Fruit fly (Drosophila melanogaster) whole organism, embryonic: Measurements from ENCODE around the gene ich.

Experiments
- Abd-B ChIP-seq: fragments of 200-800 bp; sonication (Bioruptor generic); optimal IDR thresholded peaks from 2 replicates; lab custom pipeline; 2018; ENCODE audit warnings: missing biosample characterization, mild to moderate bottlenecking, missing genetic modification characterization, moderate library complexity
- Asciz ChIP-seq: fragments of 200-800 bp; sonication (Bioruptor generic); optimal IDR thresholded peaks from 2 replicates; lab custom pipeline; 2017; ENCODE audit warnings: missing biosample characterization, mild to moderate bottlenecking, missing genetic modification characterization, missing genetic modification reagents
- B-H1 ChIP-seq: fragments of 200-800 bp; sonication (Bioruptor generic); IDR thresholded peaks from 3 replicates; pipeline ENCODE4 v1.3.6; 2022; ENCODE audit warnings: missing biosample characterization, missing genetic modification characterization
- B-H2 ChIP-seq: fragments of 200-800 bp; sonication (Bioruptor generic); optimal IDR thresholded peaks from 2 replicates; lab custom pipeline; 2018; ENCODE audit warnings: missing biosample characterization, mild to moderate bottlenecking, missing genetic modification characterization
- CG10274 ChIP-seq: fragments of 200-800 bp; sonication (Bioruptor generic); optimal IDR thresholded peaks from 3 replicates; lab custom pipeline; 2017; ENCODE audit warnings: missing biosample characterization, mild to moderate bottlenecking, missing genetic modification characterization
- CG10979 ChIP-seq: fragments of 200-800 bp; sonication (Bioruptor generic); optimal IDR thresholded peaks from 2 replicates; lab custom pipeline; 2018; ENCODE audit warnings: missing biosample characterization, mild to moderate bottlenecking, missing genetic modification characterization, moderate library complexity
- CG11085 ChIP-seq: fragments of 200-800 bp; sonication (Bioruptor generic); IDR thresholded peaks from 2 replicates; pipeline ENCODE4 v1.3.6; 2022; ENCODE audit warnings: missing biosample characterization, missing genetic modification characterization
- CG11093 ChIP-seq: fragments of 200-800 bp; sonication (Bioruptor generic); IDR thresholded peaks from 3 replicates; pipeline ENCODE4 v1.3.6; 2022; ENCODE audit warnings: missing biosample characterization, missing genetic modification characterization
- CG11560 ChIP-seq: fragments of 200-800 bp; sonication (Bioruptor generic); IDR thresholded peaks from 3 replicates; pipeline ENCODE4 v1.3.6; 2022; ENCODE audit warnings: missing biosample characterization, missing genetic modification characterization
- CG13123 ChIP-seq: fragments of 200-800 bp; sonication (Bioruptor generic); optimal IDR thresholded peaks from 2 replicates; lab custom pipeline; 2016; ENCODE audit warnings: missing biosample characterization, missing genetic modification characterization
- CG2199 ChIP-seq: fragments of 200-800 bp; sonication (Bioruptor generic); IDR thresholded peaks from 3 replicates; pipeline ENCODE4 v1.3.6; 2022; ENCODE audit warnings: missing biosample characterization, missing genetic modification characterization
- CG30020 ChIP-seq: fragments of 200-800 bp; optimal IDR thresholded peaks from 2 replicates; lab custom pipeline; 2019; ENCODE audit warnings: missing biosample characterization, mild to moderate bottlenecking, missing genetic modification characterization, moderate library complexity
- CG3847 ChIP-seq: fragments of 200-800 bp; sonication (Bioruptor generic); IDR thresholded peaks from 2 replicates; pipeline ENCODE4 v1.3.6; 2022; ENCODE audit warnings: missing biosample characterization, missing genetic modification characterization
- CG4820 ChIP-seq: fragments of 200-800 bp; sonication (Bioruptor generic); optimal IDR thresholded peaks from 3 replicates; lab custom pipeline; 2016; ENCODE audit warnings: missing biosample characterization, missing genetic modification characterization
- CG5953 ChIP-seq: fragments of 200-800 bp; sonication (Bioruptor generic); IDR thresholded peaks from 2 replicates; pipeline ENCODE4 v1.3.6; 2022; ENCODE audit warnings: missing biosample characterization, missing genetic modification characterization
- CG6689 ChIP-seq: fragments of 200-800 bp; sonication (Bioruptor generic); IDR thresholded peaks from 2 replicates; pipeline ENCODE4 v1.3.6; 2022; ENCODE audit warnings: missing biosample characterization, missing genetic modification characterization
- CG8089 ChIP-seq: fragments of 200-800 bp; sonication (Bioruptor generic); optimal IDR thresholded peaks from 3 replicates; lab custom pipeline; 2016; ENCODE audit warnings: missing biosample characterization, missing genetic modification characterization
- CG8388 ChIP-seq: fragments of 200-800 bp; sonication (Bioruptor generic); optimal IDR thresholded peaks from 2 replicates; lab custom pipeline; 2019; ENCODE audit warnings: missing biosample characterization, mild to moderate bottlenecking, missing genetic modification characterization, moderate library complexity
- Hand ChIP-seq: fragments of 200-800 bp; sonication (Bioruptor generic); optimal IDR thresholded peaks from 2 replicates; lab custom pipeline; 2017; ENCODE audit warnings: mild to moderate bottlenecking, missing biosample characterization, missing genetic modification reagents, missing genetic modification characterization
- HmgD ChIP-seq: fragments of 200-800 bp; sonication (Bioruptor generic); optimal IDR thresholded peaks from 3 replicates; lab custom pipeline; 2016; ENCODE audit warnings: missing biosample characterization, missing genetic modification characterization
- NFAT ChIP-seq: fragments of 200-800 bp; sonication (Bioruptor generic); IDR thresholded peaks from 2 replicates; pipeline ENCODE4 v1.3.6; 2022; ENCODE audit warnings: missing biosample characterization, missing genetic modification characterization
- Optix ChIP-seq: fragments of 200-800 bp; sonication (Bioruptor generic); IDR thresholded peaks from 3 replicates; pipeline ENCODE4 v1.3.6; 2022; ENCODE audit warnings: missing biosample characterization, missing genetic modification characterization
- Side ChIP-seq: fragments of 200-800 bp; sonication (Bioruptor generic); optimal IDR thresholded peaks from 2 replicates; lab custom pipeline; 2016; ENCODE audit warnings: missing biosample characterization, missing genetic modification characterization
- amos ChIP-seq: fragments of 200-800 bp; sonication (Bioruptor generic); IDR thresholded peaks from 2 replicates; pipeline ENCODE4 v1.3.6; 2022; ENCODE audit warnings: missing biosample characterization, missing genetic modification characterization; ENCODE audit not compliant: partially characterized antibody
- aop ChIP-seq: fragments of 200-800 bp; sonication (Bioruptor generic); IDR thresholded peaks from 2 replicates; pipeline ENCODE4 v1.3.6; 2022; ENCODE audit warnings: missing biosample characterization, missing genetic modification characterization
- ap ChIP-seq: fragments of 200-800 bp; sonication (Bioruptor generic); IDR thresholded peaks from 2 replicates; pipeline ENCODE4 v1.3.6; 2022; ENCODE audit warnings: missing biosample characterization, missing genetic modification characterization
- bigmax ChIP-seq: fragments of 200-800 bp; sonication (Bioruptor generic); optimal IDR thresholded peaks from 2 replicates; lab custom pipeline; 2018; ENCODE audit warnings: missing biosample characterization, mild to moderate bottlenecking, missing genetic modification characterization
- bsh ChIP-seq, 2 experiments: fragments of 200-800 bp; sonication (Bioruptor generic); optimal IDR thresholded peaks; 2 replicates each; lab custom pipeline; 2017 to 2018; ENCODE audit warnings: mild to moderate bottlenecking in 2 of 2, missing biosample characterization in 2 of 2, missing genetic modification characterization in 2 of 2, moderate library complexity in 1 of 2
- ci ChIP-seq: fragments of 200-800 bp; sonication (Bioruptor generic); IDR thresholded peaks from 3 replicates; pipeline ENCODE4 v1.3.6; 2022; ENCODE audit warnings: missing biosample characterization, missing genetic modification characterization
- dan ChIP-seq: fragments of 200-800 bp; sonication (Bioruptor generic); IDR thresholded peaks from 2 replicates; pipeline ENCODE4 v1.3.6; 2022; ENCODE audit warnings: missing biosample characterization, missing genetic modification characterization
- dati ChIP-seq: fragments of 200-800 bp; sonication (Bioruptor generic); IDR thresholded peaks from 2 replicates; pipeline ENCODE4 v1.3.6; 2022; ENCODE audit warnings: missing biosample characterization, missing genetic modification characterization
- grau ChIP-seq: fragments of 200-800 bp; optimal IDR thresholded peaks from 3 replicates; lab custom pipeline; 2019; ENCODE audit warnings: missing biosample characterization, mild to moderate bottlenecking, missing genetic modification characterization, moderate library complexity
- gsb-n ChIP-seq: fragments of 200-800 bp; sonication (Bioruptor generic); optimal IDR thresholded peaks from 3 replicates; lab custom pipeline; 2018; ENCODE audit warnings: missing biosample characterization, mild to moderate bottlenecking, missing genetic modification characterization
- ind ChIP-seq: fragments of 200-800 bp; sonication (Bioruptor generic); optimal IDR thresholded peaks from 3 replicates; lab custom pipeline; 2016; ENCODE audit warnings: missing biosample characterization, missing genetic modification characterization
- klu ChIP-seq: fragments of 200-800 bp; sonication (Bioruptor generic); IDR thresholded peaks from 2 replicates; pipeline ENCODE4 v1.3.6; 2022; ENCODE audit warnings: missing biosample characterization, missing genetic modification characterization
- lola ChIP-seq, 3 experiments: fragments of >200 bp in 2 of 3; fragments of 200-800 bp in 1 of 3; sonication (Bioruptor generic) in 1 of 3; optimal IDR thresholded peaks; 2 replicates each; lab custom pipeline; 2017 to 2019; ENCODE audit warnings: missing biosample characterization in 3 of 3, missing genetic modification characterization in 3 of 3, mild to moderate bottlenecking in 1 of 3, moderate library complexity in 1 of 3
- nom ChIP-seq: fragments of 200-800 bp; sonication (Bioruptor generic); optimal IDR thresholded peaks from 2 replicates; lab custom pipeline; 2017; ENCODE audit warnings: missing biosample characterization, missing genetic modification characterization, mild to moderate bottlenecking, moderate library complexity, missing genetic modification reagents
- oc ChIP-seq: fragments of 200-800 bp; sonication (Bioruptor generic); optimal IDR thresholded peaks from 2 replicates; lab custom pipeline; 2018; ENCODE audit warnings: missing biosample characterization, mild to moderate bottlenecking, missing genetic modification characterization, moderate library complexity
- pb ChIP-seq: fragments of 200-800 bp; sonication (Bioruptor generic); optimal IDR thresholded peaks from 3 replicates; lab custom pipeline; 2016; ENCODE audit warnings: missing biosample characterization, missing genetic modification characterization
- pita ChIP-seq: fragments of 200-800 bp; sonication (Bioruptor generic); optimal IDR thresholded peaks from 2 replicates; lab custom pipeline; 2017; ENCODE audit warnings: missing biosample characterization, mild to moderate bottlenecking, missing genetic modification characterization
- pros ChIP-seq: fragments of 200-800 bp; sonication (Bioruptor generic); optimal IDR thresholded peaks from 3 replicates; lab custom pipeline; 2019; ENCODE audit warnings: missing biosample characterization, mild to moderate bottlenecking, missing genetic modification characterization, moderate library complexity
- pzg ChIP-seq: fragments of 200-800 bp; sonication (Bioruptor generic); optimal IDR thresholded peaks from 3 replicates; lab custom pipeline; 2018; ENCODE audit warnings: missing biosample characterization, mild to moderate bottlenecking, missing genetic modification characterization, moderate library complexity
- sens ChIP-seq: fragments of 200-800 bp; sonication (Bioruptor generic); peaks from one replicate; lab custom pipeline; 2016; ENCODE audit warnings: missing biosample characterization, missing genetic modification characterization
- sisA ChIP-seq: fragments of 200-800 bp; sonication (Bioruptor generic); IDR thresholded peaks from 2 replicates; pipeline ENCODE4 v1.3.6; 2022; ENCODE audit warnings: missing biosample characterization, missing genetic modification characterization
- sna ChIP-seq: fragments of 200-800 bp; sonication (Bioruptor generic); IDR thresholded peaks from 2 replicates; pipeline ENCODE4 v1.3.6; 2022; ENCODE audit warnings: missing biosample characterization, missing genetic modification characterization; ENCODE audit not compliant: partially characterized antibody
- ssp ChIP-seq: fragments of 200-800 bp; sonication (Bioruptor generic); IDR thresholded peaks from 2 replicates; pipeline ENCODE4 v1.3.6; 2022; ENCODE audit warnings: missing biosample characterization, missing genetic modification characterization
- tio ChIP-seq: fragments of 200-800 bp; sonication (Bioruptor generic); optimal IDR thresholded peaks from 2 replicates; lab custom pipeline; 2017; ENCODE audit warnings: missing biosample characterization, missing genetic modification characterization, inconsistent platforms
- tll ChIP-seq, 2 experiments: fragments of 200-800 bp in 1 of 2; fragments of >200 bp in 1 of 2; sonication (Bioruptor generic) in 1 of 2; optimal IDR thresholded peaks; 2 replicates each; lab custom pipeline; 2017 to 2019; ENCODE audit warnings: missing biosample characterization in 2 of 2, missing genetic modification characterization in 2 of 2, mild to moderate bottlenecking in 1 of 2, moderate library complexity in 1 of 2
- vvl ChIP-seq: fragments of 200-800 bp; sonication (Bioruptor generic); IDR thresholded peaks from 2 replicates; pipeline ENCODE4 v1.3.6; 2022; ENCODE audit warnings: missing biosample characterization, missing genetic modification characterization
- zf30C ChIP-seq: fragments of 200-800 bp; sonication (Bioruptor generic); optimal IDR thresholded peaks from 3 replicates; lab custom pipeline; 2018; ENCODE audit warnings: missing biosample characterization, mild to moderate bottlenecking, missing genetic modification characterization

ich gene

dm6 chr3R:8920091-8920733 is 42.6 kb downstream of the ich start (continued):
- peak in 1 of 2 experiments; percentile 33 for TF ChIP-seq bsh (GFP tag; optimal IDR thresholded peaks at IDR 0.05; lab: Kevin White, UChicago)
- no peak for TF ChIP-seq pros (GFP tag; lab: Kevin White, UChicago)
- TF ChIP-seq CG10274 (GFP tag; lab: Kevin White, UChicago), result no peak
- TF ChIP-seq tll (GFP tag; optimal IDR thresholded peaks at IDR 0.05; lab: Kevin White, UChicago), result no peak
- TF ChIP-seq ind (GFP tag; lab: Kevin White, UChicago), result peak; percentile 53
- peak; percentile 79 for TF ChIP-seq vvl (GFP tag; lab: Robert Waterston, UW)
- no peak for TF ChIP-seq gsb-n
- TF ChIP-seq nom (GFP tag; lab: Kevin White, UChicago), result no peak
- TF ChIP-seq CG10979 (tag; lab: Kevin White, UChicago), result peak; percentile 74
- 0 out of 3 replicates have a peak, but pooled peaks have one; percentile 25 for TF ChIP-seq ci (GFP tag; lab: Robert Waterston, UW)
- TF ChIP-seq pita, result no peak
- no peak for TF ChIP-seq zf30C (GFP tag; lab: Kevin White, UChicago)
- no peak for TF ChIP-seq CG11560 (tag; lab: Robert Waterston, UW)
- no peak for TF ChIP-seq sisA (GFP tag; lab: Robert Waterston, UW)
- no peak for TF ChIP-seq bigmax (GFP tag; lab: Kevin White, UChicago)
- TF ChIP-seq pzg, result no peak
- TF ChIP-seq CG4820, result no peak
- no peak for TF ChIP-seq pb
- TF ChIP-seq dati (GFP tag; lab: Robert Waterston, UW), result no peak
- TF ChIP-seq aop, result no peak
- TF ChIP-seq CG6689 (GFP tag; lab: Robert Waterston, UW), result peak; percentile 74
- TF ChIP-seq B-H1 (GFP tag; lab: Robert Waterston, UW), result peak; percentile 54
- TF ChIP-seq Optix (GFP tag; lab: Robert Waterston, UW), result no peak
- no peak for TF ChIP-seq NFAT (GFP tag; lab: Robert Waterston, UW)
- no peak for TF ChIP-seq lola (GFP tag; optimal IDR thresholded peaks at IDR 0.05; lab: Kevin White, UChicago)
- no peak for TF ChIP-seq klu (GFP tag; lab: Robert Waterston, UW)
- no peak for TF ChIP-seq sna (GFP tag; lab: Robert Waterston, UW)
- TF ChIP-seq amos (GFP tag; lab: Robert Waterston, UW), result no peak
- peak; percentile 92 for TF ChIP-seq sens (GFP tag; lab: Kevin White, UChicago)
- TF ChIP-seq B-H2 (GFP tag; lab: Kevin White, UChicago), result no peak
- no peak for TF ChIP-seq CG30020 (tag; lab: Kevin White, UChicago)
- TF ChIP-seq Asciz (GFP tag; lab: Kevin White, UChicago), result peak; percentile 35
- TF ChIP-seq ap (GFP tag; lab: Robert Waterston, UW), result no peak
- TF ChIP-seq CG5953 (GFP tag; lab: Robert Waterston, UW), result no peak
- TF ChIP-seq grau, result no peak
- no peak for TF ChIP-seq CG8089 (GFP tag; lab: Kevin White, UChicago)
- TF ChIP-seq CG13123 (GFP tag; lab: Kevin White, UChicago), result no peak
- no peak for TF ChIP-seq CG8388 (GFP tag; lab: Kevin White, UChicago)
- no peak for TF ChIP-seq CG3847 (GFP tag; lab: Robert Waterston, UW)
- TF ChIP-seq HmgD (GFP tag; lab: Kevin White, UChicago), result no peak
- peak; percentile 74; the same call in 1 of the 3 replicates for TF ChIP-seq CG2199 (GFP tag; lab: Robert Waterston, UW)
- TF ChIP-seq CG11093 (GFP tag; lab: Robert Waterston, UW), result 0 out of 3 replicates have a peak, but pooled peaks have one; percentile 26
- 0 out of 2 replicates have a peak, but pooled peaks have one; percentile 27 for TF ChIP-seq CG11085
- TF ChIP-seq Hand (GFP tag; lab: Kevin White, UChicago), result no peak
- no peak for TF ChIP-seq tio (GFP tag; lab: Kevin White, UChicago)
- TF ChIP-seq ssp (GFP tag; lab: Robert Waterston, UW), result peak; percentile 34; the same call in 1 of the 2 replicates
- TF ChIP-seq oc (tag; lab: Kevin White, UChicago), result no peak
- peak; percentile 7 for TF ChIP-seq Side (GFP tag; lab: Kevin White, UChicago)
- TF ChIP-seq dan, result no peak
- peak; percentile 29 for TF ChIP-seq Abd-B (GFP tag; lab: Kevin White, UChicago)
